Fruit fly (Drosophila melanogaster) whole organism, embryonic: ENCODE data around the gene Pfdn2.

ENCODE experiments used
- B-H1 ChIP-seq: fragments of 200-800 bp; sonication (Bioruptor generic); IDR thresholded peaks from 3 replicates; pipeline ENCODE4 v1.3.6; 2022; ENCODE audit warnings: missing biosample characterization, missing genetic modification characterization
- CG10321 ChIP-seq: fragments of 200-800 bp; sonication (Bioruptor generic); IDR thresholded peaks from 2 replicates; pipeline ENCODE4 v1.3.6; 2022; ENCODE audit warnings: missing biosample characterization, missing genetic modification characterization
- CG10431 ChIP-seq: fragments of 200-800 bp; sonication (Bioruptor generic); optimal IDR thresholded peaks from 3 replicates; lab custom pipeline; 2018; ENCODE audit warnings: missing biosample characterization, mild to moderate bottlenecking, missing genetic modification characterization
- CG11560 ChIP-seq: fragments of 200-800 bp; sonication (Bioruptor generic); IDR thresholded peaks from 3 replicates; pipeline ENCODE4 v1.3.6; 2022; ENCODE audit warnings: missing biosample characterization, missing genetic modification characterization
- CG12391 ChIP-seq: fragments of 200-800 bp; sonication (Bioruptor generic); optimal IDR thresholded peaks from 3 replicates; lab custom pipeline; 2018; ENCODE audit warnings: missing biosample characterization, mild to moderate bottlenecking, missing genetic modification characterization, moderate library complexity
- CG16815 ChIP-seq: fragments of 200-800 bp; sonication (Bioruptor generic); optimal IDR thresholded peaks from 3 replicates; lab custom pipeline; 2017; ENCODE audit warnings: missing biosample characterization, mild to moderate bottlenecking, missing genetic modification characterization
- CG18262 ChIP-seq: fragments of 200-800 bp; optimal IDR thresholded peaks from 3 replicates; lab custom pipeline; 2019; ENCODE audit warnings: missing biosample characterization, mild to moderate bottlenecking, missing genetic modification characterization, moderate library complexity
- CG32767 ChIP-seq: fragments of 200-800 bp; sonication (Bioruptor generic); IDR thresholded peaks from 2 replicates; pipeline ENCODE4 v1.3.6; 2022; ENCODE audit warnings: missing biosample characterization, missing genetic modification characterization
- CG33557 ChIP-seq: fragments of 200-800 bp; sonication (Bioruptor generic); optimal IDR thresholded peaks from 2 replicates; lab custom pipeline; 2019; ENCODE audit warnings: missing biosample characterization, mild to moderate bottlenecking, missing genetic modification characterization, moderate library complexity
- CG3407 ChIP-seq: fragments of 200-800 bp; sonication (Bioruptor generic); optimal IDR thresholded peaks from 2 replicates; lab custom pipeline; 2018; ENCODE audit warnings: missing biosample characterization, mild to moderate bottlenecking, missing genetic modification characterization
- CG3838 ChIP-seq: fragments of 200-800 bp; sonication (Bioruptor generic); optimal IDR thresholded peaks from 3 replicates; lab custom pipeline; 2016; ENCODE audit warnings: missing biosample characterization, missing genetic modification characterization
- CG4404 ChIP-seq: fragments of 200-800 bp; sonication (Bioruptor generic); IDR thresholded peaks from 2 replicates; pipeline ENCODE4 v1.3.6; 2022; ENCODE audit warnings: missing biosample characterization, missing genetic modification characterization
- CG4617 ChIP-seq: fragments of 200-800 bp; sonication (Bioruptor generic); optimal IDR thresholded peaks from 3 replicates; lab custom pipeline; 2016; ENCODE audit warnings: missing biosample characterization, missing genetic modification characterization, borderline replicate concordance
- CG6272 ChIP-seq: fragments of 200-800 bp; sonication (Bioruptor generic); IDR thresholded peaks from 2 replicates; pipeline ENCODE4 v1.3.6; 2022; ENCODE audit warnings: missing biosample characterization, missing genetic modification characterization
- CG6765 ChIP-seq: fragments of 200-800 bp; sonication (Bioruptor generic); optimal IDR thresholded peaks from 3 replicates; lab custom pipeline; 2017; ENCODE audit warnings: missing biosample characterization, mild to moderate bottlenecking, missing genetic modification characterization
- CG7963 ChIP-seq: fragments of 200-800 bp; sonication (Bioruptor generic); IDR thresholded peaks from 3 replicates; pipeline ENCODE4 v1.3.6; 2022; ENCODE audit warnings: missing biosample characterization, missing genetic modification characterization; ENCODE audit not compliant: partially characterized antibody
- CG8765 ChIP-seq: fragments of 200-800 bp; sonication (Bioruptor generic); IDR thresholded peaks from 2 replicates; pipeline ENCODE4 v1.3.6; 2022; ENCODE audit warnings: missing biosample characterization, missing genetic modification characterization
- CG8924 ChIP-seq: fragments of 200-800 bp; optimal IDR thresholded peaks from 3 replicates; lab custom pipeline; 2019; ENCODE audit warnings: missing biosample characterization, mild to moderate bottlenecking, missing genetic modification characterization, moderate library complexity
- CG9797 ChIP-seq: fragments of 200-800 bp; sonication (Bioruptor generic); optimal IDR thresholded peaks from 3 replicates; lab custom pipeline; 2018; ENCODE audit warnings: missing biosample characterization, mild to moderate bottlenecking, missing genetic modification characterization
- CkIIα-i1 ChIP-seq: fragments of 200-800 bp; sonication (Bioruptor generic); IDR thresholded peaks from 2 replicates; pipeline ENCODE4 v1.3.6; 2022; ENCODE audit warnings: missing biosample characterization, missing genetic modification characterization
- D19A ChIP-seq: fragments of 200-800 bp; optimal IDR thresholded peaks from 3 replicates; lab custom pipeline; 2019; ENCODE audit warnings: missing biosample characterization, mild to moderate bottlenecking, missing genetic modification characterization, moderate library complexity
- Gug ChIP-seq: fragments of 200-800 bp; sonication (Bioruptor generic); IDR thresholded peaks from 4 replicates; pipeline ENCODE4 v1.3.6; 2022; ENCODE audit warnings: missing biosample characterization, missing genetic modification characterization
- Hr3 ChIP-seq: fragments of 200-800 bp; sonication (Bioruptor generic); optimal IDR thresholded peaks from 3 replicates; lab custom pipeline; 2016; ENCODE audit warnings: missing biosample characterization, missing genetic modification characterization
- Max ChIP-seq: fragments of 200-800 bp; sonication (Bioruptor generic); optimal IDR thresholded peaks from 2 replicates; lab custom pipeline; 2016; ENCODE audit warnings: missing biosample characterization, mild to moderate bottlenecking, missing genetic modification characterization
- Sox102F ChIP-seq: fragments of 200-800 bp; sonication (Bioruptor generic); optimal IDR thresholded peaks from 2 replicates; lab custom pipeline; 2018; ENCODE audit warnings: missing biosample characterization, mild to moderate bottlenecking, missing genetic modification characterization, moderate library complexity
- abd-A ChIP-seq: fragments of 200-800 bp; sonication (Bioruptor generic); optimal IDR thresholded peaks from 3 replicates; lab custom pipeline; 2019; ENCODE audit warnings: missing biosample characterization, mild to moderate bottlenecking, missing genetic modification characterization, moderate library complexity
- al ChIP-seq: fragments of 200-800 bp; sonication (Bioruptor generic); IDR thresholded peaks from 2 replicates; pipeline ENCODE4 v1.3.6; 2022; ENCODE audit warnings: missing biosample characterization, missing genetic modification characterization
- aop ChIP-seq: fragments of 200-800 bp; sonication (Bioruptor generic); IDR thresholded peaks from 2 replicates; pipeline ENCODE4 v1.3.6; 2022; ENCODE audit warnings: missing biosample characterization, missing genetic modification characterization
- ara ChIP-seq: fragments of 200-800 bp; sonication (Bioruptor generic); IDR thresholded peaks from 2 replicates; pipeline ENCODE4 v1.3.6; 2022; ENCODE audit warnings: missing biosample characterization, missing genetic modification characterization
- bab2 ChIP-seq: fragments of 200-800 bp; sonication (Bioruptor generic); optimal IDR thresholded peaks from 2 replicates; lab custom pipeline; 2016; ENCODE audit warnings: missing biosample characterization, missing genetic modification characterization
- croc ChIP-seq: fragments of 200-800 bp; sonication (Bioruptor generic); conservative IDR thresholded peaks from 3 replicates; pipeline ENCODE4 v1.3.6; 2022; ENCODE audit warnings: missing biosample characterization, missing genetic modification characterization
- disco-r ChIP-seq: fragments of 200-800 bp; sonication (Bioruptor generic); optimal IDR thresholded peaks from 2 replicates; lab custom pipeline; 2016; ENCODE audit warnings: missing biosample characterization, missing genetic modification characterization
- dm ChIP-seq: fragments of 200-800 bp; sonication (Bioruptor generic); optimal IDR thresholded peaks from 3 replicates; lab custom pipeline; 2016; ENCODE audit warnings: missing biosample characterization, missing genetic modification characterization
- dmrt99B ChIP-seq: fragments of 200-800 bp; sonication (Bioruptor generic); optimal IDR thresholded peaks from 2 replicates; lab custom pipeline; 2018; ENCODE audit warnings: missing biosample characterization, mild to moderate bottlenecking, missing genetic modification characterization, moderate library complexity
- emc ChIP-seq: fragments of 200-800 bp; sonication (Bioruptor generic); optimal IDR thresholded peaks from 2 replicates; lab custom pipeline; 2016; ENCODE audit warnings: missing biosample characterization, missing genetic modification characterization
- fd64A ChIP-seq: fragments of 200-800 bp; sonication (Bioruptor generic); optimal IDR thresholded peaks from 3 replicates; lab custom pipeline; 2018; ENCODE audit warnings: missing biosample characterization, mild to moderate bottlenecking, missing genetic modification characterization
- gt ChIP-seq: fragments of 200-800 bp; sonication (Bioruptor generic); IDR thresholded peaks from 2 replicates; pipeline ENCODE4 v1.3.6; 2022; ENCODE audit warnings: missing biosample characterization, missing genetic modification characterization
- inv ChIP-seq: fragments of 200-800 bp; sonication (Bioruptor generic); IDR thresholded peaks from 2 replicates; pipeline ENCODE4 v1.3.6; 2022; ENCODE audit warnings: missing biosample characterization, missing genetic modification characterization; ENCODE audit not compliant: partially characterized antibody
- oc ChIP-seq: fragments of 200-800 bp; sonication (Bioruptor generic); optimal IDR thresholded peaks from 2 replicates; lab custom pipeline; 2018; ENCODE audit warnings: missing biosample characterization, mild to moderate bottlenecking, missing genetic modification characterization, moderate library complexity
- pan ChIP-seq, 4 experiments: fragments of >200 bp in 3 of 4; fragments of 200-800 bp in 1 of 4; sonication (Bioruptor generic) in 1 of 4; optimal IDR thresholded peaks in 3 of 4; IDR thresholded peaks in 1 of 4; 2 replicates each; pipeline versions ENCODE4 v1.3.6 to Lab custom; 2017 to 2022; ENCODE audit warnings: missing biosample characterization in 2 of 4, missing genetic modification characterization in 2 of 4, mixed read lengths in 1 of 4
- pb ChIP-seq: fragments of 200-800 bp; sonication (Bioruptor generic); optimal IDR thresholded peaks from 3 replicates; lab custom pipeline; 2016; ENCODE audit warnings: missing biosample characterization, missing genetic modification characterization
- pfk ChIP-seq: fragments of 200-800 bp; sonication (Bioruptor generic); optimal IDR thresholded peaks from 2 replicates; lab custom pipeline; 2018; ENCODE audit warnings: missing biosample characterization, mild to moderate bottlenecking, missing genetic modification characterization, moderate library complexity
- prd ChIP-seq, 3 experiments: fragments of >200 bp in 2 of 3; fragments of 200-800 bp in 1 of 3; sonication (Bioruptor generic) in 1 of 3; optimal IDR thresholded peaks in 2 of 3; IDR thresholded peaks in 1 of 3; 2 replicates in 2 of 3; 3 replicates in 1 of 3; pipeline versions ENCODE4 v1.3.6 to Lab custom; 2017 to 2022; ENCODE audit warnings: missing biosample characterization in 1 of 3, missing genetic modification characterization in 1 of 3
- pzg ChIP-seq: fragments of 200-800 bp; sonication (Bioruptor generic); optimal IDR thresholded peaks from 3 replicates; lab custom pipeline; 2018; ENCODE audit warnings: missing biosample characterization, mild to moderate bottlenecking, missing genetic modification characterization, moderate library complexity
- sc ChIP-seq, 3 experiments: fragments of >200 bp in 2 of 3; fragments of 200-800 bp in 1 of 3; sonication (Bioruptor generic) in 1 of 3; optimal IDR thresholded peaks; 2 replicates in 2 of 3; 3 replicates in 1 of 3; lab custom pipeline; 2017; ENCODE audit warnings: mild to moderate bottlenecking in 1 of 3, missing biosample characterization in 1 of 3, missing genetic modification characterization in 1 of 3, missing genetic modification reagents in 1 of 3
- twi ChIP-seq: fragments of 200-800 bp; optimal IDR thresholded peaks from 2 replicates; lab custom pipeline; 2019; ENCODE audit warnings: missing biosample characterization, mild to moderate bottlenecking, missing genetic modification characterization, moderate library complexity
- zen ChIP-seq: fragments of 200-800 bp; sonication (Bioruptor generic); optimal IDR thresholded peaks from 3 replicates; lab custom pipeline; 2018; ENCODE audit warnings: missing biosample characterization, mild to moderate bottlenecking, missing genetic modification characterization, moderate library complexity

Pfdn2 gene

DNA sequence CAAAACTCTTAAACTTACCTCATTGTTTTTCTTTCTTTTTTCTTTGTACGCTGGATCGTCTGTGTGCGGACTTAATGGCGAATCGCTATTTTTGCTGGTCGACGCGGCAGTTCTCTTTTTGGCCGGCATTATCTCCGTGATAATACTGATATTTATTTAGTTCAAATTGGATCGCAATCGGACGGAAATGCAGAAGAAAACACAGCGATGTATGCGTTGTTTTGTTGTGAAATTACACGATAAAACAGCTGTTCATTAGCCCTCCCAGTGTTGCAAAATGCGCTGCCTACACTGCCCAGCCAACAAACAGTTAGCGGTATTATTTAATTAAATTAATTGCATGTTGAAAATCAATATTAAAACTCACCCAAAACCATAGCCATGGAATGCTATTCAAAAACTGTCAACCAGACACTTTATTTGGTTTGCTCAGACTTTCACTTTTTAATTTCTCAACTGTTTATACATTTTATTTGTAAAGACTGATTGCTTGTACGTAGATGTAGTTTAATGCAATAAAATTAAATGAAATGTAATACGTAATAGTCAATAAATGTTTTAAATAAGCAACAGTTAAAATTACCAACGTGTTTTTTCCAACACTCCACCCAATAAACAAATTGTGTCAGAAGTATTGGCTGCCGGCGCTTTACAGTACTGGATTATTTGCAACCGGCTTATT, 23.9 kb upstream of the Pfdn2 start, which contains the start of the genes Irbp18 and APP-BP1 (continued):
- TF ChIP-seq Max: peak; percentile 97
- TF ChIP-seq CG4617: peak; percentile 93
- peak; percentile 85 for TF ChIP-seq emc (GFP tag; lab: Kevin White, UChicago)
- TF ChIP-seq CG11560: peak; percentile 59; the same call in 1 of the 3 replicates
- TF ChIP-seq pfk (GFP tag; lab: Kevin White, UChicago): peak; percentile 17
- TF ChIP-seq CG8765 (GFP tag; lab: Robert Waterston, UW): peak; percentile 67
- TF ChIP-seq Hr3 (GFP tag; lab: Kevin White, UChicago): peak; percentile 95
- TF ChIP-seq dm (GFP tag; lab: Kevin White, UChicago): peak; percentile 86
- TF ChIP-seq CG18262 (tag; lab: Kevin White, UChicago): peak; percentile 93
- TF ChIP-seq aop (GFP tag; lab: Robert Waterston, UW): peak; percentile 53; the same call in 1 of the 2 replicates
- peak; percentile 81 for TF ChIP-seq B-H1 (GFP tag; lab: Robert Waterston, UW)
- TF ChIP-seq CG7963 (GFP tag; lab: Robert Waterston, UW): no peak
- TF ChIP-seq prd (optimal IDR thresholded peaks at IDR 0.05; lab: Kevin White, UChicago): no peak
- peak; percentile 89 for TF ChIP-seq prd (GFP tag; IDR thresholded peaks at IDR 0.05; lab: Robert Waterston, UW)
- peak; percentile 72 for TF ChIP-seq croc
- TF ChIP-seq pzg (GFP tag; lab: Kevin White, UChicago): peak; percentile 53
- TF ChIP-seq pan (optimal IDR thresholded peaks at IDR 0.05; lab: Kevin White, UChicago): no peak
- peak in 1 of 2 experiments; percentile 92 for TF ChIP-seq pan (GFP tag; optimal IDR thresholded peaks at IDR 0.05 in 1 of 2, IDR thresholded peaks at IDR 0.05 in 1 of 2)
- TF ChIP-seq CG6765 (GFP tag; lab: Kevin White, UChicago): peak; percentile 88
- TF ChIP-seq CG10321 (GFP tag; lab: Robert Waterston, UW): peak; percentile 39; the same call in 1 of the 2 replicates
- peak; percentile 84 for TF ChIP-seq ara (GFP tag; lab: Robert Waterston, UW)
- TF ChIP-seq CG12391 (tag; lab: Kevin White, UChicago): peak; percentile 96
- TF ChIP-seq CG32767 (GFP tag; lab: Robert Waterston, UW): peak; percentile 85
- TF ChIP-seq oc (tag; lab: Kevin White, UChicago): peak; percentile 76
- TF ChIP-seq CG6272: peak; percentile 92
- TF ChIP-seq gt (GFP tag; lab: Robert Waterston, UW): peak; percentile 45; the same call in 1 of the 2 replicates
- peak; percentile 94 for TF ChIP-seq CG8924 (tag; lab: Kevin White, UChicago)
- peak; percentile 93 for TF ChIP-seq bab2 (GFP tag; lab: Kevin White, UChicago)
- TF ChIP-seq CG9797 (GFP tag; lab: Kevin White, UChicago): peak; percentile 25
- TF ChIP-seq CG10431 (GFP tag; lab: Kevin White, UChicago): peak; percentile 78
- 0 out of 2 replicates have a peak, but pooled peaks have one; percentile 31 for TF ChIP-seq CkIIα-i1 (GFP tag; lab: Robert Waterston, UW)
- TF ChIP-seq fd64A: peak; percentile 81
- peak; percentile 84 for TF ChIP-seq Gug (GFP tag; lab: Robert Waterston, UW)
- TF ChIP-seq CG3838 (GFP tag; lab: Kevin White, UChicago): peak; percentile 84
- TF ChIP-seq CG33557 (GFP tag; lab: Kevin White, UChicago): peak; percentile 82
- TF ChIP-seq abd-A (tag; lab: Kevin White, UChicago): no peak
- peak; percentile 93 for TF ChIP-seq disco-r (GFP tag; lab: Kevin White, UChicago)
- TF ChIP-seq CG16815 (GFP tag; lab: Kevin White, UChicago): peak; percentile 93
- peak; percentile 89 for TF ChIP-seq al
- TF ChIP-seq CG3407 (GFP tag; lab: Kevin White, UChicago): peak; percentile 84
- peak; percentile 93 for TF ChIP-seq Sox102F (GFP tag; lab: Kevin White, UChicago)
- TF ChIP-seq inv (GFP tag; lab: Robert Waterston, UW): no peak
- TF ChIP-seq pb (GFP tag; lab: Kevin White, UChicago): peak; percentile 81
- peak; percentile 91 for TF ChIP-seq dmrt99B (tag; lab: Kevin White, UChicago)
- TF ChIP-seq sc (optimal IDR thresholded peaks at IDR 0.05; lab: Kevin White, UChicago): no peak
- TF ChIP-seq sc (GFP tag; optimal IDR thresholded peaks at IDR 0.05; lab: Kevin White, UChicago): peak; percentile 90
- peak; percentile 86 for TF ChIP-seq D19A (tag; lab: Kevin White, UChicago)
- peak; percentile 73 for TF ChIP-seq CG4404
- peak; percentile 77 for TF ChIP-seq twi (tag; lab: Kevin White, UChicago)
- peak; percentile 85 for TF ChIP-seq zen (tag; lab: Kevin White, UChicago)
